Fruit fly (Drosophila melanogaster): ENCODE measurements around the gene Pfrx.

Gene Pfrx

dm6 chrX:19494830-19495610 lies at the start of gene Pfrx, which contains the start of the genes ksh and CG14200 (continued):
- no peak for TF ChIP-seq CG2889 (GFP tag; IDR thresholded peaks at IDR 0.05)
- no peak for TF ChIP-seq CG3726 (GFP tag; IDR thresholded peaks at IDR 0.05)
- TF ChIP-seq CG1233 (GFP tag; optimal IDR thresholded peaks at IDR 0.05) = no peak
- TF ChIP-seq dm (GFP tag; optimal IDR thresholded peaks at IDR 0.05) = no peak
- TF ChIP-seq HHEX (GFP tag; optimal IDR thresholded peaks at IDR 0.05) = no peak
- TF ChIP-seq dpn (GFP tag; optimal IDR thresholded peaks at IDR 0.05) = peak in 1 of 2 experiments; percentile 33
- no peak for TF ChIP-seq Stat92E (GFP tag; optimal IDR thresholded peaks at IDR 0.05)
- TF ChIP-seq Abd-B (GFP tag; optimal IDR thresholded peaks at IDR 0.05) = peak; percentile 26
- no peak for TF ChIP-seq Rx (GFP tag; IDR thresholded peaks at IDR 0.05)
- TF ChIP-seq HLH4C (GFP tag; IDR thresholded peaks at IDR 0.05; ENCODE audit: partially characterized antibody) = peak; percentile 89
- peak; percentile 61 for TF ChIP-seq hbn (GFP tag; IDR thresholded peaks at IDR 0.05; ENCODE audit: partially characterized antibody)
- no peak for TF ChIP-seq gsb (GFP tag; IDR thresholded peaks at IDR 0.05)
- TF ChIP-seq Bgb (GFP tag; IDR thresholded peaks at IDR 0.05; ENCODE audit: partially characterized antibody) = peak; percentile 94
- TF ChIP-seq CG14710 (tag; optimal IDR thresholded peaks at IDR 0.05) = peak; percentile 57
- TF ChIP-seq CG14441 (GFP tag; IDR thresholded peaks at IDR 0.05) = 0 out of 2 replicates have a peak, but pooled peaks have one; percentile 12
- peak; percentile 39 for TF ChIP-seq Sin3A (optimal IDR thresholded peaks at IDR 0.05)
- no peak for TF ChIP-seq Sry-β (GFP tag; optimal IDR thresholded peaks at IDR 0.05)
- TF ChIP-seq tup (GFP tag; optimal IDR thresholded peaks at IDR 0.05) = no peak
- TF ChIP-seq CG10543 (GFP tag; optimal IDR thresholded peaks at IDR 0.05) = peak; percentile 18
- no peak for TF ChIP-seq CTCF (GFP tag; optimal IDR thresholded peaks at IDR 0.05)
- TF ChIP-seq CG12236 (GFP tag; optimal IDR thresholded peaks at IDR 0.05) = no peak
- TF ChIP-seq shn (GFP tag; optimal IDR thresholded peaks at IDR 0.05) = peak; percentile 28
- TF ChIP-seq CG7987 (GFP tag; optimal IDR thresholded peaks at IDR 0.05) = no peak
- TF ChIP-seq Scr (GFP tag; IDR thresholded peaks at IDR 0.05; ENCODE audit: partially characterized antibody) = peak; percentile 85
- TF ChIP-seq CG18262 (tag; optimal IDR thresholded peaks at IDR 0.05) = no peak
- TF ChIP-seq twi (tag; optimal IDR thresholded peaks at IDR 0.05) = no peak
- no peak for TF ChIP-seq Side (GFP tag; optimal IDR thresholded peaks at IDR 0.05)
- peak; percentile 31 for TF ChIP-seq pfk (GFP tag; optimal IDR thresholded peaks at IDR 0.05)
- TF ChIP-seq h (optimal IDR thresholded peaks at IDR 0.05) = no peak
- TF ChIP-seq CG4820 (GFP tag; optimal IDR thresholded peaks at IDR 0.05) = no peak
- peak; percentile 42; the same call in 1 of the 3 replicates for TF ChIP-seq zfh1 (GFP tag; IDR thresholded peaks at IDR 0.05)
- no peak for TF ChIP-seq CG15011 (GFP tag; optimal IDR thresholded peaks at IDR 0.05)
- TF ChIP-seq ftz-f1 (GFP tag; optimal IDR thresholded peaks at IDR 0.05) = no peak
- TF ChIP-seq caup (GFP tag; optimal IDR thresholded peaks at IDR 0.05; ENCODE audit: severe bottlenecking) = no peak
- TF ChIP-seq CG11093 (GFP tag; IDR thresholded peaks at IDR 0.05) = no peak
- TF ChIP-seq knrl (GFP tag; IDR thresholded peaks at IDR 0.05; ENCODE audit: partially characterized antibody) = peak; percentile 91
- TF ChIP-seq Asciz (GFP tag; optimal IDR thresholded peaks at IDR 0.05) = no peak
- TF ChIP-seq CG17186 (GFP tag; optimal IDR thresholded peaks at IDR 0.05) = peak; percentile 84
- TF ChIP-seq CG6175 (GFP tag; IDR thresholded peaks at IDR 0.05) = no peak
- TF ChIP-seq yki (optimal IDR thresholded peaks at IDR 0.05) = no peak
- TF ChIP-seq D19A (tag; optimal IDR thresholded peaks at IDR 0.05) = no peak
- no peak for TF ChIP-seq Max (GFP tag; optimal IDR thresholded peaks at IDR 0.05)
- no peak for TF ChIP-seq bigmax (GFP tag; optimal IDR thresholded peaks at IDR 0.05)
- no peak for TF ChIP-seq CG17568 (GFP tag; optimal IDR thresholded peaks at IDR 0.05)
- peak; percentile 48 for TF ChIP-seq CG2120 (GFP tag; optimal IDR thresholded peaks at IDR 0.05)
- no peak for TF ChIP-seq CG30431 (GFP tag; optimal IDR thresholded peaks at IDR 0.05)
- TF ChIP-seq gcm (GFP tag; optimal IDR thresholded peaks at IDR 0.05) = no peak
- TF ChIP-seq C15 (GFP tag; IDR thresholded peaks at IDR 0.05) = no peak
- peak; percentile 65 for TF ChIP-seq HmgD (GFP tag; optimal IDR thresholded peaks at IDR 0.05)
- peak; percentile 48 for TF ChIP-seq Dp (GFP tag; optimal IDR thresholded peaks at IDR 0.05)
